Worm (Caenorhabditis elegans): ENCODE results near the gene F07H5.7.

Gene F07H5.7

ce11 chrII:8743379-8744173 is 50.4 kb downstream of the F07H5.7 start, which contains the start of gene mak-1 (continued):
- peak; percentile 20 for TF ChIP-seq mes-2 (tag; optimal IDR thresholded peaks at IDR 0.05; ENCODE audit: poor library complexity, severe bottlenecking)
- TF ChIP-seq nhr-41 (GFP tag; IDR thresholded peaks at IDR 0.05) = no peak
- TF ChIP-seq zip-2 (tag; optimal IDR thresholded peaks at IDR 0.05) = no peak
- TF ChIP-seq ces-1 (GFP tag; optimal IDR thresholded peaks at IDR 0.05) = no peak
- peak in 1 of 2 experiments; percentile 33 for TF ChIP-seq unc-62 (GFP tag; optimal IDR thresholded peaks at IDR 0.05 in 1 of 2)
- no peak for TF ChIP-seq unc-62 (tag; optimal IDR thresholded peaks at IDR 0.05)
- TF ChIP-seq snpc-1.2 (GFP tag; IDR thresholded peaks at IDR 0.05) = no peak
- TF ChIP-seq aly-2 (tag; optimal IDR thresholded peaks at IDR 0.05) = no peak
- TF ChIP-seq F26F4.8 (GFP tag; conservative IDR thresholded peaks at IDR 0.05) = no peak
- no peak for TF ChIP-seq gei-8 (GFP tag; optimal IDR thresholded peaks at IDR 0.05)
- no peak for TF ChIP-seq daf-16 (GFP tag; optimal IDR thresholded peaks at IDR 0.05)
- peak; percentile 68 for TF ChIP-seq daf-16 (tag; optimal IDR thresholded peaks at IDR 0.05)
- TF ChIP-seq lin-38 (GFP tag; IDR thresholded peaks at IDR 0.05) = 0 out of 2 replicates have a peak, but pooled peaks have one; percentile 21
- TF ChIP-seq zfp-2 (tag; optimal IDR thresholded peaks at IDR 0.05) = no peak
- no peak for TF ChIP-seq dpl-1 (GFP tag; optimal IDR thresholded peaks at IDR 0.05)
- TF ChIP-seq egl-43 (GFP tag; IDR thresholded peaks at IDR 0.05) = no peak
- TF ChIP-seq nhr-76 (tag; optimal IDR thresholded peaks at IDR 0.05) = no peak
- no peak for TF ChIP-seq F10B5.3 (tag; optimal IDR thresholded peaks at IDR 0.05)
- TF ChIP-seq ama-1 (optimal IDR thresholded peaks at IDR 0.05) = peak; percentile 94
- peak; percentile 27 to 88 for TF ChIP-seq mdl-1 (tag; optimal IDR thresholded peaks at IDR 0.05)
- TF ChIP-seq rbr-2 (tag; optimal IDR thresholded peaks at IDR 0.05) = no peak
- TF ChIP-seq unc-39 (tag; optimal IDR thresholded peaks at IDR 0.05) = no peak
- TF ChIP-seq ceh-28 (tag; optimal IDR thresholded peaks at IDR 0.05) = peak; percentile 8
- TF ChIP-seq daf-12 (tag; optimal IDR thresholded peaks at IDR 0.05) = no peak
- no peak; the same call in 1 of the 2 replicates for TF ChIP-seq set-16 (GFP tag; IDR thresholded peaks at IDR 0.05)
- no peak for TF ChIP-seq Y105C5A.15 (GFP tag; IDR thresholded peaks at IDR 0.05)
- TF ChIP-seq dve-1 (tag; optimal IDR thresholded peaks at IDR 0.05; ENCODE audit: insufficient read depth) = peak; percentile 73
- no peak for TF ChIP-seq fkh-10 (GFP tag; optimal IDR thresholded peaks at IDR 0.05)
- no peak for TF ChIP-seq mdt-29 (GFP tag; IDR thresholded peaks at IDR 0.05)
- TF ChIP-seq php-3 (GFP tag; IDR thresholded peaks at IDR 0.05) = no peak
- no peak for TF ChIP-seq saeg-2 (GFP tag; IDR thresholded peaks at IDR 0.05)
- no peak for TF ChIP-seq daf-8 (GFP tag; IDR thresholded peaks at IDR 0.05)
- no peak for TF ChIP-seq T20F7.1 (GFP tag; optimal IDR thresholded peaks at IDR 0.05)
- no peak for TF ChIP-seq madf-5 (GFP tag; IDR thresholded peaks at IDR 0.05)
- peak; percentile 77 for TF ChIP-seq nhr-10 (tag; optimal IDR thresholded peaks at IDR 0.05)
- TF ChIP-seq zip-11 (GFP tag; IDR thresholded peaks at IDR 0.05) = no peak
- TF ChIP-seq nhr-48 (tag; optimal IDR thresholded peaks at IDR 0.05) = peak; percentile 87
- TF ChIP-seq pha-4 (GFP tag; IDR thresholded peaks at IDR 0.05) = no peak
- no peak for TF ChIP-seq pha-4 (tag; optimal IDR thresholded peaks at IDR 0.05)
- no peak for TF ChIP-seq cey-2 (tag; optimal IDR thresholded peaks at IDR 0.05; ENCODE audit: borderline replicate concordance, insufficient read depth)
- TF ChIP-seq unc-130 (GFP tag; optimal IDR thresholded peaks at IDR 0.05) = no peak
- no peak for TF ChIP-seq ceh-82 (tag; optimal IDR thresholded peaks at IDR 0.05)
- no peak for TF ChIP-seq nhr-111 (GFP tag; optimal IDR thresholded peaks at IDR 0.05)
- peak; percentile 30; the same call in 1 of the 2 replicates for TF ChIP-seq Y48G9A.11 (GFP tag; IDR thresholded peaks at IDR 0.05)
- TF ChIP-seq mxl-3 (GFP tag; optimal IDR thresholded peaks at IDR 0.05) = no peak
- no peak for TF ChIP-seq lir-3 (tag; optimal IDR thresholded peaks at IDR 0.05)
- no peak for TF ChIP-seq spr-3 (GFP tag; optimal IDR thresholded peaks at IDR 0.05)
- TF ChIP-seq F49E8.2 (tag; optimal IDR thresholded peaks at IDR 0.05; ENCODE audit: borderline replicate concordance) = no peak
- TF ChIP-seq T26A8.4 (GFP tag; IDR thresholded peaks at IDR 0.05) = peak; percentile 43; the same call in 1 of the 2 replicates
- no peak for TF ChIP-seq F37D6.2 (tag; optimal IDR thresholded peaks at IDR 0.05)
- TF ChIP-seq ZK546.5 (tag; optimal IDR thresholded peaks at IDR 0.05) = no peak
